Fruit fly (Drosophila melanogaster) whole organism, pupa: ENCODE results near the gene yellow-c.

Experiments
- CG34367 ChIP-seq: fragments of 200-800 bp; sonication (Bioruptor generic); optimal IDR thresholded peaks from 2 replicates; lab custom pipeline; 2018; ENCODE audit warnings: missing biosample characterization, mild to moderate bottlenecking, missing genetic modification characterization
- D1 ChIP-seq: fragments of 200-800 bp; sonication (Bioruptor generic); optimal IDR thresholded peaks from 2 replicates; lab custom pipeline; 2018; ENCODE audit warnings: missing biosample characterization, mild to moderate bottlenecking, missing genetic modification characterization, moderate library complexity

DNA sequence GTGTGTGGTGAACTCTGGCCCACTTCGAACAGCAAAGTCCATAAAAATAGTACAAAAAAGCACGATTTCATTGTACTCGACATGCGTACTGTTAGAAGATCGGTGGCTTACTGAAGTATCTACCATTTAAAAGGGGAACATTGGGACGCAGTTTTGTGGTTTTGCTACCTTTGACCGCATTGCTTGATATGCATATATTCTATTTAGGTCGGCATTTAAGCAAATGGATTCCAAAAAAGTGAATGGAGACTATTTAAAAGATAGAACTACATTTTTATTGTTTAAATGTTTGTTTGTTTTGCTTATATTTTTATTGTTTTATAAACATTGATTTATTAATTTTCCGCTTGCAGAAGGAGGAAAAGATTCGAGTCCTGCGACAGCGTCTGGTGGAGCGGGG lies 3.5 kb upstream of the yellow-c start, which contains the start of gene CG31832:
- TF ChIP-seq D1 (tag; lab: Kevin White, UChicago) (no peak), CG34367 (tag; lab: Kevin White, UChicago) (no peak)
